Fruit fly (Drosophila melanogaster): Measurements from ENCODE around the gene gdl.

Gene gdl

DNA sequence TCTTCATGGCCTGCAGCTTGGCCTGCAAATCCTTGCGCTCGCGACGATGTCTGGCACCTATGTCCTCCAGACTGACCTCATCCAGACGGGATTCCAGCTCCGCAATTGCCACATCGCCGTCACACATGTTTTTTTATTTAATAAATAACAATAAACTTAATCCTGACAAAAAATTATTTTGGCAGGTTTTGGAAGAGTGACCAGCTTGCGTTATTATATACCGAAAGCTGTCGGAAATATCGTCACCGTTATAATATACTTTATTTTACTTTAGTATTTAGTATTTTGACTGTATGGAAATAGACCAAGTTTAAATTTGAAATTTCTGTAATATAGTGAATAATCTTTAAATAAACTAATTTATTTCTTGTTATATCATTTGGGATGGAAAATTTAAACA, 4.6 kb upstream of the gdl start, which contains the start of gene CG7857:
Gene CG7857 (minus strand): TSS at position 208 of the 400 bp plus-strand sequence.
- TF ChIP-seq CG7101 (tag; optimal IDR thresholded peaks at IDR 0.05) (no peak), cic (GFP tag; optimal IDR thresholded peaks at IDR 0.05) (no peak), CG12768 (GFP tag; optimal IDR thresholded peaks at IDR 0.05) (no peak), Clk (GFP tag; optimal IDR thresholded peaks at IDR 0.05) (no peak), ovo (GFP tag; optimal IDR thresholded peaks at IDR 0.05) (no peak), CG1620 (GFP tag; optimal IDR thresholded peaks at IDR 0.05) (no peak), cnc (optimal IDR thresholded peaks at IDR 0.05) (no peak), CG11617 (GFP tag; optimal IDR thresholded peaks at IDR 0.05) (no peak)

DNA sequence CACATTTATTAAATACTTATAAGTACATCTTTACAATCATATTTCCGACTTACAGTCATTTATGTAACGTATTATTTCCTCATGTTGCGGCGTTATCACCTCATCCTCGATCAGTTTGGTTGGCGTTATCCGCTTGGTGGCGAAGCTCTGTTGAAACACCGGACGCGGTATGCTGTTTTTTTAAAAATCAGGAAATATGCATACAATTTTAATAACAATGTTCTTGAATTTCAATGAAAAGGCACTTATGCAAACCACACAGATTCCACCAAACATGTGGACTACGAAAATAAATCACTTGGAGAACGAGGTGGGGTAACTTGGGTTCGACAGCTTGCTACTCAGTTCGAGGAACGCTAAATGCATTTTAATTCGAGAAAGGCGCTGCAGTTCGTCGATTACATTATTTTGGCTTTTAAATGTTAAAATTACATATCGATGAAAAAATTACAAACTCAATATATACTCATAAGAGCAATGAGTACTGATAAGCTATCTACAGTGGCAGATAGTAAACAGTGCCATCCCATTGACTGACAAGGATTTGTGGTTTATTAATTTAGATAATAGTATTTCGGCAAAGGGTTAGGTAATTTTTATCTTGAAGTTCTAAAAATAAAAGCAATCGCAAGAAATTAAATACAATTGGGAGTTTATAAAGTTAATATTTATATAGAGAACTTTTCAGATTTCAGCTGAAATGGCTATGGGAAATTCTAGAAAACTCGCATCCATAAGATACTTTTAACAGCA, 2.9 kb upstream of the gdl start:
- TF ChIP-seq cic (GFP tag; optimal IDR thresholded peaks at IDR 0.05) = peak; percentile 53
- TF ChIP-seq tj (GFP tag; optimal IDR thresholded peaks at IDR 0.05) = no peak

DNA sequence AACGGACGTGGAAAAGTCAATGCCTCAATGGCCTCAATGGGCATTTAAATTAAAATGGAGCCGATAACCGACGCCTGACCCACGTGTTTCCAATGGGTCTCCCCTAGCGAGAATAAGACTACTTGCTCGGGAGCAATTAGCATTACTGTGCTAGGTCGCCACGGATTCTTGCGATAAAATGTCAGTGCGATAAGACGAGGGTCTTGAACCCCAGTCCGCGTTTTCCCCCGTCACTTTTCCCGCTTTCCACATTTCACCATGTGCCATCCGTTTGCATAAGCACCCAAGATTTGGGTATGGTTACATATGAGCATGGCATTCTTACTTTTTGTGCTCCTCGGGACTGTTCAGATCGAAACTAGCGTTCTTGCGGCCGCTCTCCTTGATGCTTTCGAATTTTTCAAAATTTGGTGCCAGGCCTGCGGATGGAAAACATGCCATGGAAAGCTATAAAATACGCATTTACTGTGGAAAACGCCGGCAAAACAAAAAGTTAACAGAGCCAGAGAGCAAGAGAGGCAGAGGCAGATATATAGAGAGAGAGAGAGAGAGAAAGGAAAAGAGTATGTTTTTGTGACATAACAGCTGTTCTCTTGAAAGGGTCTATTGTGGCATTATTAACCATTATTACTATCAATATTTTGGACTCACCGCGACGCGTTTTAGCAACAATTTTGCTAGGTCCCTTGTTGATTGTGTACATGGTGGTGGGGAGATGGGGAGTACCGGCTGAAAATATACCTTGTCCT, 1.9 kb upstream of the gdl start:
- TF ChIP-seq ovo (GFP tag; optimal IDR thresholded peaks at IDR 0.05) (no peak), toe (GFP tag; optimal IDR thresholded peaks at IDR 0.05) (no peak), CG12768 (GFP tag; optimal IDR thresholded peaks at IDR 0.05) (no peak), CG14711 (tag; optimal IDR thresholded peaks at IDR 0.05) (no peak), cic (GFP tag; optimal IDR thresholded peaks at IDR 0.05) (no peak), kay (GFP tag; ENCODE audit: borderline replicate concordance) (no peak), tj (GFP tag; optimal IDR thresholded peaks at IDR 0.05) (no peak), bab1 (GFP tag; optimal IDR thresholded peaks at IDR 0.05) (no peak), CG7101 (tag; optimal IDR thresholded peaks at IDR 0.05) (no peak)

DNA sequence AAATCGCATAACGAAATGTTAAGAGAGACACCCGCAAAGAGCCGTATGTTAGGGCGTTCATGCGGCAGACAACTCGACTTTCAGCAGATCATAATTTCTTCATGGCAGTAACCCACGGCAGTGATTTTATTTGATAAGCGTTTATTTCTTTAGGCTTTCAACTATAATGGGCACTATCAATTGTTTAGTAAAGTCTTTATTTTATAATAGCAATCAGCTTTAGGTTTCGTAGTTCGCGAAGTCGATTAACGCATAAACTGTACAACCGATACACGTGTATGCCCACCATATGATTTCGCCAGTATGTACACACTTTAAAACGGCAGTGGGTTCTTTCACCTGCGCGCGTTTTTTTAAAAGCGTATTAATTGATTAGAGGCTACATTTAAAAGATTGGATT, 1.0 kb upstream of the gdl start, which contains the start of gene CG7841:
Gene CG7841 (minus strand): TSS at position 20 of the 400 bp plus-strand sequence.
- TF ChIP-seq ovo (GFP tag; optimal IDR thresholded peaks at IDR 0.05) (peak; percentile 91), cnc (optimal IDR thresholded peaks at IDR 0.05) (no peak), CG14711 (tag; optimal IDR thresholded peaks at IDR 0.05) (peak; percentile 97), CG12768 (GFP tag; optimal IDR thresholded peaks at IDR 0.05) (peak; percentile 99), tj (GFP tag; optimal IDR thresholded peaks at IDR 0.05) (peak; percentile 89), Crg-1 (GFP tag; optimal IDR thresholded peaks at IDR 0.05) (peak; percentile 95), CG7101 (tag; optimal IDR thresholded peaks at IDR 0.05) (peak; percentile 99), Hr96 (GFP tag; optimal IDR thresholded peaks at IDR 0.05) (peak; percentile 98), CG11617 (GFP tag; optimal IDR thresholded peaks at IDR 0.05) (peak; percentile 99), CG5204 (GFP tag; optimal IDR thresholded peaks at IDR 0.05) (no peak), Mnt (GFP tag; optimal IDR thresholded peaks at IDR 0.05) (peak; percentile 99), CG7045 (GFP tag; optimal IDR thresholded peaks at IDR 0.05) (peak; percentile 99), kay (GFP tag; ENCODE audit: borderline replicate concordance) (peak; percentile 98), CG33017 (tag; optimal IDR thresholded peaks at IDR 0.05) (peak; percentile 99), CG1620 (GFP tag; optimal IDR thresholded peaks at IDR 0.05) (peak; percentile 90), cic (GFP tag; optimal IDR thresholded peaks at IDR 0.05) (peak; percentile 87), toe (GFP tag; optimal IDR thresholded peaks at IDR 0.05) (no peak), pad (GFP tag; optimal IDR thresholded peaks at IDR 0.05) (peak; percentile 90), Clk (GFP tag; optimal IDR thresholded peaks at IDR 0.05) (peak; percentile 96), bab1 (GFP tag; optimal IDR thresholded peaks at IDR 0.05) (peak; percentile 99)

- no peak for TF ChIP-seq CG14711 (tag; optimal IDR thresholded peaks at IDR 0.05)
- TF ChIP-seq Hr96 (GFP tag; optimal IDR thresholded peaks at IDR 0.05) = no peak
- no peak for TF ChIP-seq Clk (GFP tag; optimal IDR thresholded peaks at IDR 0.05)
- no peak for TF ChIP-seq CG12768 (GFP tag; optimal IDR thresholded peaks at IDR 0.05)
- TF ChIP-seq cic (GFP tag; optimal IDR thresholded peaks at IDR 0.05) = no peak
- no peak for TF ChIP-seq CG1620 (GFP tag; optimal IDR thresholded peaks at IDR 0.05)
- TF ChIP-seq kay (GFP tag; ENCODE audit: borderline replicate concordance) = no peak
- no peak for TF ChIP-seq Mnt (GFP tag; optimal IDR thresholded peaks at IDR 0.05)
- TF ChIP-seq CG33017 (tag; optimal IDR thresholded peaks at IDR 0.05) = no peak
- TF ChIP-seq cnc (optimal IDR thresholded peaks at IDR 0.05) = no peak
- TF ChIP-seq Crg-1 (GFP tag; optimal IDR thresholded peaks at IDR 0.05) = no peak
- no peak for TF ChIP-seq pad (GFP tag; optimal IDR thresholded peaks at IDR 0.05)
- TF ChIP-seq bab1 (GFP tag; optimal IDR thresholded peaks at IDR 0.05) = no peak
- TF ChIP-seq CG7045 (GFP tag; optimal IDR thresholded peaks at IDR 0.05) = no peak
- no peak for TF ChIP-seq CG11617 (GFP tag; optimal IDR thresholded peaks at IDR 0.05)
- no peak for TF ChIP-seq toe (GFP tag; optimal IDR thresholded peaks at IDR 0.05)
- no peak for TF ChIP-seq CG7101 (tag; optimal IDR thresholded peaks at IDR 0.05)
- TF ChIP-seq tj (GFP tag; optimal IDR thresholded peaks at IDR 0.05) = no peak
- no peak for TF ChIP-seq ovo (GFP tag; optimal IDR thresholded peaks at IDR 0.05)
Measured at dm6 chr3L:15508750-15509149, 495 bp upstream of the gdl start, which contains the start of gene Z600. Gene Z600 (plus strand): TSS chr3L:15509061.

- no peak for TF ChIP-seq pad (GFP tag; optimal IDR thresholded peaks at IDR 0.05)
- no peak for TF ChIP-seq Crg-1 (GFP tag; optimal IDR thresholded peaks at IDR 0.05)
- peak; percentile 49 for TF ChIP-seq cic (GFP tag; optimal IDR thresholded peaks at IDR 0.05)
- TF ChIP-seq Mnt (GFP tag; optimal IDR thresholded peaks at IDR 0.05) = peak; percentile 51
- TF ChIP-seq CG7045 (GFP tag; optimal IDR thresholded peaks at IDR 0.05) = no peak
- peak; percentile 12 for TF ChIP-seq CG33017 (tag; optimal IDR thresholded peaks at IDR 0.05)
- TF ChIP-seq bab1 (GFP tag; optimal IDR thresholded peaks at IDR 0.05) = peak; percentile 36
- no peak for TF ChIP-seq CG5204 (GFP tag; optimal IDR thresholded peaks at IDR 0.05)
- peak; percentile 80 for TF ChIP-seq tj (GFP tag; optimal IDR thresholded peaks at IDR 0.05)
- TF ChIP-seq Hr96 (GFP tag; optimal IDR thresholded peaks at IDR 0.05) = peak; percentile 2
- TF ChIP-seq kay (GFP tag; ENCODE audit: borderline replicate concordance) = peak; percentile 31
- TF ChIP-seq CG7101 (tag; optimal IDR thresholded peaks at IDR 0.05) = peak; percentile 20
- TF ChIP-seq CG11617 (GFP tag; optimal IDR thresholded peaks at IDR 0.05) = no peak
Measured at dm6 chr3L:15510787-15511186, 1.5 kb downstream of the gdl start, which contains the start of gene MsrA. Gene MsrA (plus strand): TSS chr3L:15511052.

All from whole organism, adult.